Worm (Caenorhabditis elegans) whole organism, mixed stage, embryonic: ENCODE results near the gene T05E12.3.

Source experiments
- M03D4.4 ChIP-seq: sonication (generic microtip); optimal IDR thresholded peaks from 2 replicates; lab custom pipeline; 2017; ENCODE audit warnings: mild to moderate bottlenecking, missing genetic modification characterization, missing compliant biosample characterization
- bed-3 ChIP-seq: fragments of 200-800 bp; sonication (Bioruptor generic); optimal IDR thresholded peaks from 3 replicates; lab custom pipeline; 2018; ENCODE audit warnings: mild to moderate bottlenecking, missing genetic modification characterization, moderate library complexity, missing compliant biosample characterization
- ceh-39 ChIP-seq: fragments of 150-350 bp; optimal IDR thresholded peaks from 2 replicates; lab custom pipeline; 2014; ENCODE audit warnings: missing biosample characterization, missing genetic modification characterization
- ceh-83 ChIP-seq: fragments of 200-800 bp; sonication (Bioruptor generic); optimal IDR thresholded peaks from 2 replicates; lab custom pipeline; 2018; ENCODE audit warnings: mild to moderate bottlenecking, missing genetic modification characterization, missing compliant biosample characterization
- ces-1 ChIP-seq: fragments of 150-350 bp; optimal IDR thresholded peaks from 2 replicates; lab custom pipeline; 2014; ENCODE audit warnings: missing biosample characterization, missing genetic modification reagents, missing genetic modification characterization
- cnd-1 ChIP-seq: fragments of 200-800 bp; sonication (Bioruptor generic); optimal IDR thresholded peaks from 2 replicates; lab custom pipeline; 2018; ENCODE audit warnings: mild to moderate bottlenecking, missing genetic modification characterization, missing compliant biosample characterization
- drap-1 ChIP-seq: fragments of 200-800 bp; sonication (Bioruptor generic); optimal IDR thresholded peaks from 3 replicates; lab custom pipeline; 2018; ENCODE audit warnings: mild to moderate bottlenecking, missing genetic modification characterization, missing compliant biosample characterization
- elt-1 ChIP-seq: sonication (generic microtip); optimal IDR thresholded peaks from 2 replicates; lab custom pipeline; 2017; ENCODE audit warnings: missing genetic modification characterization, mild to moderate bottlenecking, missing compliant biosample characterization, antibody characterized with exemption, moderate library complexity, borderline replicate concordance; ENCODE audit not compliant: insufficient read depth
- elt-3 ChIP-seq: fragments of 150-350 bp; optimal IDR thresholded peaks from 2 replicates; lab custom pipeline; 2014; ENCODE audit warnings: missing biosample characterization, missing genetic modification characterization
- flh-1 ChIP-seq: fragments of 200-800 bp; sonication (Bioruptor generic); optimal IDR thresholded peaks from 2 replicates; lab custom pipeline; 2018; ENCODE audit warnings: mild to moderate bottlenecking, missing genetic modification characterization, moderate library complexity, missing compliant biosample characterization
- ham-2 ChIP-seq: fragments of 200-800 bp; sonication (Bioruptor generic); optimal IDR thresholded peaks from 2 replicates; lab custom pipeline; 2018; ENCODE audit warnings: mild to moderate bottlenecking, missing genetic modification characterization, missing compliant biosample characterization
- hlh-1 ChIP-seq: fragments of 150-350 bp; optimal IDR thresholded peaks from 2 replicates; lab custom pipeline; 2014; ENCODE audit warnings: missing biosample characterization, missing genetic modification reagents, missing genetic modification characterization
- lin-13 ChIP-seq: fragments of 150-350 bp; optimal IDR thresholded peaks from 2 replicates; lab custom pipeline; 2014; ENCODE audit warnings: missing biosample characterization, missing genetic modification characterization
- lin-32 ChIP-seq: fragments of 200-800 bp; sonication (Bioruptor generic); optimal IDR thresholded peaks from 2 replicates; lab custom pipeline; 2018; ENCODE audit warnings: mild to moderate bottlenecking, missing genetic modification characterization, missing compliant biosample characterization
- lsy-2 ChIP-seq: fragments of 150-350 bp; optimal IDR thresholded peaks from 2 replicates; lab custom pipeline; 2014; ENCODE audit warnings: missing biosample characterization, missing genetic modification characterization
- mab-5 ChIP-seq: fragments of 150-350 bp; optimal IDR thresholded peaks from 2 replicates; lab custom pipeline; 2014; ENCODE audit warnings: missing biosample characterization, missing genetic modification characterization
- mep-1 ChIP-seq: fragments of 150-350 bp; optimal IDR thresholded peaks from 2 replicates; lab custom pipeline; 2017; ENCODE audit warnings: missing biosample characterization, missing genetic modification reagents, missing genetic modification characterization, inconsistent platforms
- mls-2 ChIP-seq: sonication (generic microtip); optimal IDR thresholded peaks from 2 replicates; lab custom pipeline; 2016; ENCODE audit warnings: mild to moderate bottlenecking, missing genetic modification characterization, moderate library complexity, missing compliant biosample characterization
- nhr-12 ChIP-seq: fragments of 150-350 bp; optimal IDR thresholded peaks from 2 replicates; lab custom pipeline; 2014; ENCODE audit warnings: missing biosample characterization, missing genetic modification characterization
- nhr-237 ChIP-seq: fragments of 150-350 bp; optimal IDR thresholded peaks from 2 replicates; lab custom pipeline; 2014; ENCODE audit warnings: missing biosample characterization, missing genetic modification characterization
- nhr-28 ChIP-seq: fragments of 150-350 bp; optimal IDR thresholded peaks from 2 replicates; lab custom pipeline; 2014; ENCODE audit warnings: missing biosample characterization, missing genetic modification characterization
- nhr-76 ChIP-seq: sonication (generic microtip); optimal IDR thresholded peaks from 2 replicates; lab custom pipeline; 2017; ENCODE audit warnings: missing biosample characterization, missing genetic modification characterization
- pha-4 ChIP-seq: fragments of 150-350 bp; optimal IDR thresholded peaks from 2 replicates; lab custom pipeline; 2018; ENCODE audit warnings: missing biosample characterization, missing genetic modification reagents, missing genetic modification characterization
- sem-2 ChIP-seq: fragments of 200-800 bp; sonication (Bioruptor generic); optimal IDR thresholded peaks from 2 replicates; lab custom pipeline; 2018; ENCODE audit warnings: mild to moderate bottlenecking, missing genetic modification characterization, missing compliant biosample characterization
- snpc-4 ChIP-seq: fragments of 150-350 bp; optimal IDR thresholded peaks from 2 replicates; lab custom pipeline; 2014; ENCODE audit warnings: missing biosample characterization, missing genetic modification characterization
- sptf-1 ChIP-seq: sonication (generic microtip); optimal IDR thresholded peaks from 2 replicates; lab custom pipeline; 2017; ENCODE audit warnings: mild to moderate bottlenecking, missing genetic modification characterization, moderate library complexity, missing compliant biosample characterization
- tbx-8 ChIP-seq: fragments of 200-800 bp; sonication (Bioruptor generic); optimal IDR thresholded peaks from 2 replicates; lab custom pipeline; 2018; ENCODE audit warnings: mild to moderate bottlenecking, missing genetic modification characterization, moderate library complexity, missing compliant biosample characterization
- unc-120 ChIP-seq: sonication (generic microtip); optimal IDR thresholded peaks from 2 replicates; lab custom pipeline; 2017; ENCODE audit warnings: missing genetic modification characterization, missing compliant biosample characterization; ENCODE audit not compliant: poor library complexity, severe bottlenecking
- unc-39 ChIP-seq: fragments of 150-350 bp; optimal IDR thresholded peaks from 2 replicates; lab custom pipeline; 2014; ENCODE audit warnings: missing biosample characterization, missing genetic modification characterization
- unc-62 ChIP-seq: fragments of 150-350 bp; optimal IDR thresholded peaks from 2 replicates; lab custom pipeline; 2014; ENCODE audit warnings: missing biosample characterization, missing genetic modification reagents, missing genetic modification characterization
- zip-8 ChIP-seq: fragments of 150-350 bp; optimal IDR thresholded peaks from 2 replicates; lab custom pipeline; 2014; ENCODE audit warnings: missing biosample characterization, missing genetic modification characterization

T05E12.3 gene

ce11 chrV:17094568-17094967 is 16.8 kb upstream of the T05E12.3 start:
- TF ChIP-seq ceh-83 (GFP tag; lab: Kevin White, UChicago) (no peak), nhr-28 (no peak), sem-2 (GFP tag; lab: Kevin White, UChicago) (no peak), unc-120 (tag; lab: Kevin White, UChicago) (no peak), ham-2 (no peak), M03D4.4 (no peak), pha-4 (no peak), tbx-8 (GFP tag; lab: Kevin White, UChicago) (no peak), sptf-1 (tag; lab: Kevin White, UChicago) (no peak), mab-5 (tag; lab: Kevin White, UChicago) (no peak), snpc-4 (no peak), unc-39 (tag; lab: Kevin White, UChicago) (no peak), drap-1 (GFP tag; lab: Kevin White, UChicago) (no peak), nhr-12 (no peak), bed-3 (GFP tag; lab: Kevin White, UChicago) (no peak), lin-32 (no peak), mls-2 (no peak), ces-1 (GFP tag; lab: Kevin White, UChicago) (no peak)

ce11 chrV:17092262-17092661 is 14.5 kb upstream of the T05E12.3 start, which contains the start of gene ZK218.1:
TSS of gene ZK218.1 (plus strand) at chrV:17092562.
- TF ChIP-seq unc-120 (tag; lab: Kevin White, UChicago) (no peak), ceh-39 (tag; lab: Kevin White, UChicago) (no peak), unc-62 (GFP tag; lab: Kevin White, UChicago) (no peak), mep-1 (tag; lab: Kevin White, UChicago) (no peak), lin-13 (no peak), zip-8 (no peak), elt-1 (no peak), nhr-76 (no peak)

DNA sequence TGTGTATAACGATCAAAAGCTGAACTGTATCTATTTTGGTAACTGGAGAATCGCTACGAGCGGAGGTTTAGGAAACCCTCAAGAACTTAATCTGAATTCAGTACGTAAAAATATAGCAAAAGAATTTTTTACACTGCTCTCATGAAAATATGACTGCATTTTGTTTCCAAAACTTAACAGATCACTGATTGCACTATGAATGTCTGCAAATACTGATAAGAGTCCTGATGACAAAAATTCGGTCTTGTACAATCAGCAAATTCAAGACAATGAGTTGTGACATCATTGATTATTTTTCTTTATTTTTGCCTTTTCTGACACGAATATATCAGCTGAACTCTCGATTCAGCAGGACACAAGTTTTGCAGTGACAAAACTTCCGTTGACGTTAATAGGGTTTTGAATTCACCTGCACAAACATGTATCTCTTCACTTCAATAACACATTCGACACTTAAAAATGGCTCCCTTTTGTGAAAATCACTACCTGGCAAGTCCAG is 12.2 kb upstream of the T05E12.3 start, which contains the start of gene srh-237:
Gene srh-237 (plus strand): TSS at position 449 of the 499 bp plus-strand sequence.
- TF ChIP-seq nhr-76: no peak

DNA sequence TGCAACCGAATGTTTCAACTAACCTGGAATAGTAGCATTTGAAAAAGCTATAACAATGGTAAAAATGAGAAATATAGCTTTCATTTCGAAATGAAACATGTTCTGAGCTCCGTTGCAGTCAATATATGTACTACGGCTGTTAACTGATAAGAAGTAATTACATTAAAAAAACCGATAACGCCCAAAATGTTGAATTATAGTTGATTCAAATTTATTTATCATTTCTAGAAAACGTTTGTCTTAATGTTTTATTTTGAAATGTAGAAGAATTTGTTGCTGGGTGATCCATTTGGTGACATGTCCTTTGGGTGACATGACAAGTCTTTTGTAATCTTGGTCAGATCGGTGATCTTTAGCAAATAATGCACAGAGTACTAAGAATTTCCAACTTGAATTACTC is 11.6 kb upstream of the T05E12.3 start, which contains the start of gene T05E12.6:
Gene T05E12.6 (minus strand): TSS at position 101 of the 400 bp plus-strand sequence.
- TF ChIP-seq drap-1 (GFP tag; lab: Kevin White, UChicago): no peak
- no peak for TF ChIP-seq elt-3 (tag; lab: Kevin White, UChicago)
- no peak for TF ChIP-seq mab-5 (tag; lab: Kevin White, UChicago)
- no peak for TF ChIP-seq zip-8
- TF ChIP-seq mep-1 (tag; lab: Kevin White, UChicago): no peak
- no peak for TF ChIP-seq nhr-76
- no peak for TF ChIP-seq M03D4.4
- TF ChIP-seq lsy-2 (tag; lab: Kevin White, UChicago): no peak
- TF ChIP-seq snpc-4: no peak
- no peak for TF ChIP-seq unc-39 (tag; lab: Kevin White, UChicago)
- TF ChIP-seq unc-62 (GFP tag; lab: Kevin White, UChicago): no peak
- TF ChIP-seq bed-3 (GFP tag; lab: Kevin White, UChicago): no peak
- TF ChIP-seq ceh-39 (tag; lab: Kevin White, UChicago): no peak
- TF ChIP-seq hlh-1 (tag; lab: Kevin White, UChicago): no peak
- TF ChIP-seq lin-13: no peak
- no peak for TF ChIP-seq flh-1 (GFP tag; lab: Kevin White, UChicago)
- TF ChIP-seq ham-2: no peak
- TF ChIP-seq nhr-237 (tag; lab: Kevin White, UChicago): no peak
- TF ChIP-seq cnd-1 (tag; lab: Kevin White, UChicago): no peak

DNA sequence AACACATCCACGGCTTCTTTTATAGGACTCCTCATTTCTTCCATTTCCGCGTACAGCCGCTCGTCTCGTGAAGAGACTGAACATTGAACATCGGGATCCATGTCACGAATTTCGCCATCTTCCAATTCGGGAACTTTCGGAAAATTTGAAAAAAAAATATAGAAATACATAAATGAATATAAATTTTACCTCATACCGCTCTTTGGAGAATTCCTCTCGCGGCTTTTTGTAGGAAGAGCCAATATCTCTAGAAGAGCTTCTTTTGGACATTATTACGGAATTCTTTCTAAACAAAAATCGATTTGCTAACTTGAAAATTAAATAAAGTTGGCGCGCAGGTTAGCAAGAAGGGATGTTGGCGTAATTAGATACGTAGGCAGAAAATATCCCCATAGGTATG is 4.9 kb upstream of the T05E12.3 start, which contains the start of gene T05E12.9:
Gene T05E12.9 (minus strand): TSS at position 101 of the 400 bp plus-strand sequence.
- no peak for TF ChIP-seq nhr-76
- TF ChIP-seq cnd-1 (tag; lab: Kevin White, UChicago): no peak
- no peak for TF ChIP-seq lsy-2 (tag; lab: Kevin White, UChicago)
- no peak for TF ChIP-seq lin-13
- TF ChIP-seq mls-2: no peak
- TF ChIP-seq nhr-12: no peak
- TF ChIP-seq nhr-237 (tag; lab: Kevin White, UChicago): no peak
- TF ChIP-seq drap-1 (GFP tag; lab: Kevin White, UChicago): no peak
- TF ChIP-seq sem-2 (GFP tag; lab: Kevin White, UChicago): no peak
- TF ChIP-seq unc-62 (GFP tag; lab: Kevin White, UChicago): no peak
- TF ChIP-seq ceh-83 (GFP tag; lab: Kevin White, UChicago): no peak
- TF ChIP-seq flh-1 (GFP tag; lab: Kevin White, UChicago): no peak
- no peak for TF ChIP-seq bed-3 (GFP tag; lab: Kevin White, UChicago)
- TF ChIP-seq ceh-39 (tag; lab: Kevin White, UChicago): no peak
- TF ChIP-seq, all 35 proteins: peak for 0
